Fruit fly (Drosophila melanogaster) whole organism, wandering third instar larva: ENCODE results near the gene Eip63E.

Source experiments
- Hr78 ChIP-seq: fragments of >200 bp; optimal IDR thresholded peaks from 2 replicates; lab custom pipeline; 2017; ENCODE audit warnings: missing biosample characterization, missing genetic modification characterization
- Mio ChIP-seq: sonication (Bioruptor generic); optimal IDR thresholded peaks from 2 replicates; lab custom pipeline; 2016; ENCODE audit warnings: missing biosample characterization, missing genetic modification characterization
- tai ChIP-seq: sonication (Bioruptor generic); optimal IDR thresholded peaks from 2 replicates; lab custom pipeline; 2016; ENCODE audit warnings: missing biosample characterization, missing genetic modification characterization

dm6 chr3L:3626069-3626468 lies 110.5 kb downstream of the Eip63E start, which contains the start of gene dar1:
- TF ChIP-seq Mio (GFP tag; lab: Kevin White, UChicago) (no peak), tai (GFP tag; lab: Kevin White, UChicago) (no peak), Hr78 (GFP tag; lab: Kevin White, UChicago) (no peak)
